Worm (Caenorhabditis elegans) whole organism, L4 larva: ENCODE data around the gene Y54F10AR.2.

Experiments
- F10B5.3 ChIP-seq: sonication (generic microtip); optimal IDR thresholded peaks from 2 replicates; lab custom pipeline; 2016; ENCODE audit warnings: mild to moderate bottlenecking, missing genetic modification characterization, missing compliant biosample characterization
- F26F4.8 ChIP-seq: fragments of 200-800 bp; sonication (Bioruptor generic); conservative IDR thresholded peaks from 2 replicates; pipeline ENCODE4 v1.3.6; 2022; ENCODE audit warnings: missing genetic modification characterization, missing compliant biosample characterization
- F37D6.2 ChIP-seq: sonication (generic microtip); optimal IDR thresholded peaks from 2 replicates; lab custom pipeline; 2016; ENCODE audit warnings: mild to moderate bottlenecking, missing genetic modification characterization, missing compliant biosample characterization
- F49E8.2 ChIP-seq: sonication (generic microtip); optimal IDR thresholded peaks from 2 replicates; lab custom pipeline; 2016; ENCODE audit warnings: missing compliant biosample characterization, mild to moderate bottlenecking, missing genetic modification characterization, borderline replicate concordance
- Y5F2A.4 ChIP-seq: fragments of 200-800 bp; sonication (Bioruptor generic); optimal IDR thresholded peaks from 2 replicates; lab custom pipeline; 2018; ENCODE audit warnings: mild to moderate bottlenecking, missing genetic modification characterization, missing compliant biosample characterization
- aha-1 ChIP-seq: fragments of 150-350 bp; peaks from one replicate; lab custom pipeline; 2014; ENCODE audit warnings: missing biosample characterization, missing genetic modification characterization
- aly-2 ChIP-seq: sonication (generic microtip); optimal IDR thresholded peaks from 2 replicates; lab custom pipeline; 2018; ENCODE audit warnings: missing biosample characterization, missing genetic modification characterization
- ama-1 ChIP-seq: fragments of 150-350 bp; optimal IDR thresholded peaks from 2 replicates; lab custom pipeline; 2014; ENCODE audit warnings: inconsistent platforms, mixed read lengths
- arid-1 ChIP-seq: fragments of 200-800 bp; sonication (Bioruptor generic); conservative IDR thresholded peaks from 2 replicates; pipeline ENCODE4 v1.3.6; 2022; ENCODE audit warnings: missing genetic modification reagents, missing genetic modification characterization, missing compliant biosample characterization
- ceh-20 ChIP-seq: fragments of 200-800 bp; sonication (Bioruptor generic); IDR thresholded peaks from 2 replicates; pipeline ENCODE4 v1.3.6; 2022; ENCODE audit warnings: missing genetic modification reagents, missing genetic modification characterization, missing compliant biosample characterization
- ceh-44 ChIP-seq: fragments of 200-800 bp; sonication (Bioruptor generic); IDR thresholded peaks from 2 replicates; pipeline ENCODE4 v1.3.6; 2022; ENCODE audit warnings: missing genetic modification reagents, missing genetic modification characterization, missing compliant biosample characterization
- ceh-62 ChIP-seq: sonication (generic microtip); optimal IDR thresholded peaks from 2 replicates; lab custom pipeline; 2017; ENCODE audit warnings: missing biosample characterization, missing genetic modification characterization
- ces-1 ChIP-seq: fragments of 150-350 bp; sonication (generic microtip); optimal IDR thresholded peaks from 4 replicates; lab custom pipeline; 2014; ENCODE audit warnings: missing biosample characterization, missing genetic modification reagents, missing genetic modification characterization
- cey-2 ChIP-seq: sonication (generic microtip); optimal IDR thresholded peaks from 3 replicates; lab custom pipeline; 2017; ENCODE audit warnings: missing genetic modification characterization, mild to moderate bottlenecking, missing compliant biosample characterization, antibody characterized with exemption, borderline replicate concordance; ENCODE audit not compliant: insufficient read depth
- daf-8 ChIP-seq: fragments of 200-800 bp; sonication (Bioruptor generic); IDR thresholded peaks from 2 replicates; pipeline ENCODE4 v1.3.6; 2022; ENCODE audit warnings: missing genetic modification characterization, missing compliant biosample characterization
- dmd-8 ChIP-seq: fragments of 200-800 bp; sonication (Bioruptor generic); IDR thresholded peaks from 2 replicates; pipeline ENCODE4 v1.3.6; 2022; ENCODE audit warnings: missing genetic modification characterization, missing compliant biosample characterization
- dpl-1 ChIP-seq: fragments of 150-350 bp; optimal IDR thresholded peaks from 2 replicates; lab custom pipeline; 2014; ENCODE audit warnings: missing biosample characterization, missing genetic modification reagents, missing genetic modification characterization
- duxl-1 ChIP-seq: sonication (generic microtip); optimal IDR thresholded peaks from 2 replicates; lab custom pipeline; 2016; ENCODE audit warnings: mild to moderate bottlenecking, missing genetic modification characterization, moderate library complexity, missing compliant biosample characterization; ENCODE audit not compliant: poor library complexity
- dve-1 ChIP-seq: sonication (generic microtip); optimal IDR thresholded peaks from 2 replicates; lab custom pipeline; 2017; ENCODE audit warnings: antibody characterized with exemption, mild to moderate bottlenecking, missing genetic modification characterization, missing compliant biosample characterization; ENCODE audit not compliant: insufficient read depth
- egl-43 ChIP-seq: fragments of 200-800 bp; sonication (Bioruptor generic); IDR thresholded peaks from 2 replicates; pipeline ENCODE4 v1.3.6; 2022; ENCODE audit warnings: missing genetic modification reagents, missing genetic modification characterization, missing compliant biosample characterization
- hif-1 ChIP-seq, 2 experiments: sonication (generic microtip); optimal IDR thresholded peaks; 2 replicates each; lab custom pipeline; 2016 to 2017; ENCODE audit warnings: missing compliant biosample characterization in 2 of 2, missing genetic modification characterization in 2 of 2, missing genetic modification reagents in 2 of 2, missing genotype in 2 of 2, mild to moderate bottlenecking in 1 of 2
- hlh-11 ChIP-seq: fragments of 200-800 bp; sonication (Bioruptor generic); optimal IDR thresholded peaks from 2 replicates; lab custom pipeline; 2018; ENCODE audit warnings: mild to moderate bottlenecking, missing genetic modification characterization, missing compliant biosample characterization
- hmg-1.1 ChIP-seq: fragments of 200-800 bp; sonication (Bioruptor generic); IDR thresholded peaks from 2 replicates; pipeline ENCODE4 v1.3.6; 2022; ENCODE audit warnings: missing genetic modification reagents, missing genetic modification characterization, missing compliant biosample characterization
- lin-29 ChIP-seq: fragments of 200-800 bp; sonication (Bioruptor generic); IDR thresholded peaks from 2 replicates; pipeline ENCODE4 v1.3.6; 2022; ENCODE audit warnings: missing genetic modification reagents, missing genetic modification characterization, missing compliant biosample characterization
- lir-3 ChIP-seq: sonication (generic microtip); optimal IDR thresholded peaks from 2 replicates; lab custom pipeline; 2016; ENCODE audit warnings: mild to moderate bottlenecking, missing genetic modification characterization, missing compliant biosample characterization
- mdt-29 ChIP-seq: fragments of 200-800 bp; sonication (Bioruptor generic); IDR thresholded peaks from 2 replicates; pipeline ENCODE4 v1.3.6; 2022; ENCODE audit warnings: missing genetic modification reagents, missing genetic modification characterization, missing compliant biosample characterization
- mep-1 ChIP-seq: fragments of 150-350 bp; sonication (generic microtip); optimal IDR thresholded peaks from 3 replicates; lab custom pipeline; 2014; ENCODE audit warnings: missing biosample characterization, missing genetic modification characterization
- mes-2 ChIP-seq: sonication (generic microtip); optimal IDR thresholded peaks from 2 replicates; lab custom pipeline; 2016; ENCODE audit warnings: missing genotype, mild to moderate bottlenecking, missing genetic modification characterization, missing compliant biosample characterization; ENCODE audit not compliant: poor library complexity, severe bottlenecking
- nhr-10 ChIP-seq: fragments of 150-350 bp; optimal IDR thresholded peaks from 2 replicates; lab custom pipeline; 2014; ENCODE audit warnings: missing biosample characterization, missing genetic modification characterization
- nhr-11 ChIP-seq: fragments of 150-350 bp; optimal IDR thresholded peaks from 2 replicates; lab custom pipeline; 2014; ENCODE audit warnings: missing biosample characterization, missing genetic modification characterization
- nhr-237 ChIP-seq: sonication (generic microtip); optimal IDR thresholded peaks from 2 replicates; lab custom pipeline; 2017; ENCODE audit warnings: missing biosample characterization, missing genetic modification characterization
- nhr-41 ChIP-seq: fragments of 200-800 bp; sonication (Bioruptor generic); IDR thresholded peaks from 2 replicates; pipeline ENCODE4 v1.3.6; 2022; ENCODE audit warnings: missing genetic modification reagents, missing genetic modification characterization, missing compliant biosample characterization
- nhr-42 ChIP-seq: fragments of 200-800 bp; sonication (Bioruptor generic); IDR thresholded peaks from 2 replicates; pipeline ENCODE4 v1.3.6; 2022; ENCODE audit warnings: missing genetic modification characterization, missing compliant biosample characterization
- nhr-6 ChIP-seq: fragments of 150-350 bp; optimal IDR thresholded peaks from 2 replicates; lab custom pipeline; 2014; ENCODE audit warnings: missing biosample characterization, missing genetic modification characterization
- nhr-77 ChIP-seq: fragments of 150-350 bp; optimal IDR thresholded peaks from 2 replicates; lab custom pipeline; 2014; ENCODE audit warnings: missing biosample characterization, missing genetic modification characterization
- pqm-1 ChIP-seq: sonication (generic microtip); optimal IDR thresholded peaks from 2 replicates; lab custom pipeline; 2017; ENCODE audit warnings: missing biosample characterization, missing genetic modification characterization
- rbr-2 ChIP-seq: sonication (generic microtip); optimal IDR thresholded peaks from 2 replicates; lab custom pipeline; 2016; ENCODE audit warnings: missing genotype, missing genetic modification characterization, missing compliant biosample characterization
- sdz-12 ChIP-seq: fragments of 200-800 bp; sonication (Bioruptor generic); optimal IDR thresholded peaks from 2 replicates; lab custom pipeline; 2018; ENCODE audit warnings: mild to moderate bottlenecking, missing genetic modification characterization, missing compliant biosample characterization
- snpc-1.2 ChIP-seq: fragments of 200-800 bp; sonication (Bioruptor generic); IDR thresholded peaks from 2 replicates; pipeline ENCODE4 v1.3.6; 2022; ENCODE audit warnings: missing genetic modification reagents, missing genetic modification characterization, missing compliant biosample characterization
- spr-1 ChIP-seq: sonication (generic microtip); optimal IDR thresholded peaks from 2 replicates; lab custom pipeline; 2016; ENCODE audit warnings: mild to moderate bottlenecking, missing genetic modification characterization, missing compliant biosample characterization
- spr-3 ChIP-seq: fragments of 200-800 bp; sonication (Bioruptor generic); optimal IDR thresholded peaks from 2 replicates; lab custom pipeline; 2018; ENCODE audit warnings: mild to moderate bottlenecking, missing genetic modification characterization, missing compliant biosample characterization
- tra-1 ChIP-seq: fragments of 200-800 bp; sonication (Bioruptor generic); IDR thresholded peaks from 2 replicates; pipeline ENCODE4 v1.3.6; 2022; ENCODE audit warnings: missing genetic modification reagents, missing genetic modification characterization, missing compliant biosample characterization
- unc-130 ChIP-seq: sonication (generic microtip); optimal IDR thresholded peaks from 2 replicates; lab custom pipeline; 2016; ENCODE audit warnings: missing genetic modification reagents, missing genetic modification characterization, missing compliant biosample characterization
- unc-39 ChIP-seq: sonication (generic microtip); optimal IDR thresholded peaks from 2 replicates; lab custom pipeline; 2017; ENCODE audit warnings: missing biosample characterization, missing genetic modification characterization
- unc-62 ChIP-seq, 3 experiments: fragments of 150-350 bp in 1 of 3; sonication (generic microtip); optimal IDR thresholded peaks in 2 of 3; peaks in 1 of 3; 1 replicate in 1 of 3; 2 replicates in 2 of 3; lab custom pipeline; 2014 to 2017; ENCODE audit warnings: missing biosample characterization in 3 of 3, missing genetic modification characterization in 3 of 3, missing genetic modification reagents in 3 of 3, missing genotype in 1 of 3
- vab-7 ChIP-seq: fragments of 200-800 bp; sonication (Bioruptor generic); IDR thresholded peaks from 2 replicates; pipeline ENCODE4 v1.3.6; 2022; ENCODE audit warnings: missing genetic modification reagents, missing genetic modification characterization, missing compliant biosample characterization
- zag-1 ChIP-seq: fragments of 150-350 bp; optimal IDR thresholded peaks from 2 replicates; lab custom pipeline; 2014; ENCODE audit warnings: missing biosample characterization, missing genetic modification characterization
- zip-11 ChIP-seq: fragments of 200-800 bp; sonication (Bioruptor generic); IDR thresholded peaks from 2 replicates; pipeline ENCODE4 v1.3.6; 2022; ENCODE audit warnings: missing genetic modification characterization, missing compliant biosample characterization
- ztf-11 ChIP-seq: fragments of 150-350 bp; optimal IDR thresholded peaks from 2 replicates; lab custom pipeline; 2014; ENCODE audit warnings: missing biosample characterization, missing genetic modification characterization
- ztf-7 ChIP-seq: fragments of 150-350 bp; optimal IDR thresholded peaks from 2 replicates; lab custom pipeline; 2014; ENCODE audit warnings: missing biosample characterization, missing genetic modification characterization

Gene Y54F10AR.2

ce11 chrIII:2528621-2529113 is 42.7 kb downstream of the Y54F10AR.2 start, which contains the start of the genes Y54F10AM.15, rbc-2 and ndua-8 (continued):
- TF ChIP-seq spr-3 (peak; percentile 23), vab-7 (GFP tag; lab: Robert Waterston, UW) (0 out of 2 replicates have a peak, but pooled peaks have one; percentile 18), zip-11 (GFP tag; lab: Robert Waterston, UW) (no peak), aha-1 (tag; lab: Kevin White, UChicago) (peak; percentile 97), hlh-11 (tag; lab: Kevin White, UChicago) (peak; percentile 84), tra-1 (GFP tag; lab: Robert Waterston, UW) (no peak), nhr-10 (no peak), ces-1 (GFP tag; lab: Kevin White, UChicago) (no peak), dpl-1 (GFP tag; lab: Kevin White, UChicago) (peak; percentile 87), spr-1 (tag; lab: Kevin White, UChicago) (peak; percentile 37), lin-29 (GFP tag; lab: Robert Waterston, UW) (no peak), nhr-237 (no peak), pqm-1 (tag; lab: Kevin White, UChicago) (peak; percentile 25), ceh-44 (GFP tag; lab: Robert Waterston, UW) (0 out of 2 replicates have a peak, but pooled peaks have one; percentile 37), nhr-41 (GFP tag; lab: Robert Waterston, UW) (no peak), Y5F2A.4 (GFP tag; lab: Kevin White, UChicago) (no peak), dmd-8 (GFP tag; lab: Robert Waterston, UW) (no peak), ama-1 (lab: Kevin White, UChicago) (peak; percentile 23), arid-1 (GFP tag; lab: Robert Waterston, UW) (no peak; the same call in 1 of the 2 replicates), hmg-1.1 (peak; percentile 85), lir-3 (no peak), mdt-29 (GFP tag; lab: Robert Waterston, UW) (0 out of 2 replicates have a peak, but pooled peaks have one; percentile 26), egl-43 (no peak), nhr-42 (GFP tag; lab: Robert Waterston, UW) (no peak), aly-2 (tag; lab: Kevin White, UChicago) (no peak), rbr-2 (tag; lab: Kevin White, UChicago) (peak; percentile 84), nhr-77 (tag; lab: Kevin White, UChicago) (peak; percentile 95), unc-130 (GFP tag; lab: Kevin White, UChicago) (peak; percentile 49), cey-2 (no peak), ceh-62 (no peak), F26F4.8 (GFP tag; lab: Robert Waterston, UW) (no peak), mes-2 (tag; lab: Kevin White, UChicago) (peak; percentile 94), snpc-1.2 (GFP tag; lab: Robert Waterston, UW) (0 out of 2 replicates have a peak, but pooled peaks have one; percentile 34), daf-8 (GFP tag; lab: Robert Waterston, UW) (no peak), duxl-1 (tag; lab: Kevin White, UChicago) (no peak), nhr-6 (tag; lab: Kevin White, UChicago) (peak; percentile 72), unc-39 (tag; lab: Kevin White, UChicago) (no peak), zag-1 (tag; lab: Kevin White, UChicago) (no peak), mep-1 (tag; lab: Kevin White, UChicago) (peak; percentile 98), ztf-11 (tag; lab: Kevin White, UChicago) (no peak), dve-1 (tag; lab: Kevin White, UChicago) (peak; percentile 96), sdz-12 (GFP tag; lab: Kevin White, UChicago) (no peak), unc-62 (GFP tag; optimal IDR thresholded peaks at IDR 0.05 in 1 of 2; lab: Kevin White, UChicago) (peak; percentile 6 to 59), unc-62 (tag; optimal IDR thresholded peaks at IDR 0.05; lab: Kevin White, UChicago) (no peak), F49E8.2 (tag; lab: Kevin White, UChicago) (peak; percentile 35), hif-1 (tag; optimal IDR thresholded peaks at IDR 0.05; lab: Kevin White, UChicago) (peak in 1 of 2 experiments; percentile 70), ceh-20 (GFP tag; lab: Robert Waterston, UW) (peak; percentile 58; the same call in 1 of the 2 replicates), ztf-7 (peak; percentile 68), nhr-11 (tag; lab: Kevin White, UChicago) (peak; percentile 78), F10B5.3 (peak; percentile 20), F37D6.2 (peak; percentile 67)
